Worm (Caenorhabditis elegans) whole organism, L1 larva: Measurements from ENCODE around the gene srx-118.

Source experiments
- aly-2 ChIP-seq: fragments of 150-350 bp; optimal IDR thresholded peaks from 2 replicates; lab custom pipeline; 2014; ENCODE audit warnings: missing biosample characterization, missing genetic modification characterization
- ceh-88 ChIP-seq: fragments of 200-800 bp; sonication (Bioruptor generic); IDR thresholded peaks from 2 replicates; pipeline ENCODE4 v1.3.6; 2022; ENCODE audit warnings: missing genetic modification characterization, missing compliant biosample characterization
- grh-1 ChIP-seq: fragments of 200-800 bp; sonication (Bioruptor generic); IDR thresholded peaks from 2 replicates; pipeline ENCODE4 v1.3.6; 2022; ENCODE audit warnings: missing genetic modification reagents, missing genetic modification characterization, missing compliant biosample characterization
- hlh-17 ChIP-seq: fragments of 200-800 bp; sonication (Bioruptor generic); optimal IDR thresholded peaks from 2 replicates; lab custom pipeline; 2018; ENCODE audit warnings: missing genetic modification characterization, mild to moderate bottlenecking, missing compliant biosample characterization, moderate library complexity, borderline replicate concordance
- lin-13 ChIP-seq: fragments of 150-350 bp; optimal IDR thresholded peaks from 2 replicates; lab custom pipeline; 2014; ENCODE audit warnings: missing biosample characterization, missing genetic modification reagents, missing genetic modification characterization
- mep-1 ChIP-seq: fragments of 150-350 bp; optimal IDR thresholded peaks from 2 replicates; lab custom pipeline; 2014; ENCODE audit warnings: missing biosample characterization, missing genetic modification characterization
- nhr-12 ChIP-seq: sonication (generic microtip); optimal IDR thresholded peaks from 2 replicates; lab custom pipeline; 2017; ENCODE audit warnings: missing biosample characterization, missing genetic modification characterization
- nhr-90 ChIP-seq: sonication (generic microtip); optimal IDR thresholded peaks from 2 replicates; lab custom pipeline; 2016; ENCODE audit warnings: mild to moderate bottlenecking, missing genetic modification characterization, missing compliant biosample characterization; ENCODE audit not compliant: poor library complexity
- pqm-1 ChIP-seq: sonication (generic microtip); optimal IDR thresholded peaks from 3 replicates; lab custom pipeline; 2017; ENCODE audit warnings: missing biosample characterization, missing genetic modification characterization
- skn-1 ChIP-seq: fragments of 150-350 bp; optimal IDR thresholded peaks from 2 replicates; lab custom pipeline; 2014; ENCODE audit warnings: missing biosample characterization, missing genetic modification characterization

- no peak for TF ChIP-seq grh-1 (GFP tag; lab: Robert Waterston, UW)
- TF ChIP-seq mep-1: no peak
- no peak for TF ChIP-seq nhr-12 (tag; lab: Kevin White, UChicago)
- TF ChIP-seq aly-2 (tag; lab: Kevin White, UChicago): no peak
- no peak for TF ChIP-seq pqm-1 (tag; lab: Kevin White, UChicago)
- no peak for TF ChIP-seq skn-1 (tag; lab: Kevin White, UChicago)
- no peak for TF ChIP-seq lin-13
- no peak for TF ChIP-seq nhr-90
- TF ChIP-seq ceh-88 (GFP tag; lab: Robert Waterston, UW): no peak
- no peak for TF ChIP-seq hlh-17
Observed at ce11 chrII:12507038-12507437, 18.6 kb upstream of the srx-118 start, which contains the start of gene srh-68.
